Fruit fly (Drosophila melanogaster) whole organism, wandering third instar larva: ENCODE measurements around the gene CG6664.
A peak's percentile ranks its signal among the peaks of the same experiment; 100 is the strongest.

ENCODE experiments used
- Abd-B ChIP-seq: fragments of >200 bp; optimal IDR thresholded peaks from 2 replicates; lab custom pipeline; 2017; ENCODE audit warnings: missing biosample characterization, missing genetic modification characterization
- CG32264 ChIP-seq: fragments of 200-800 bp; sonication (Bioruptor generic); optimal IDR thresholded peaks from 2 replicates; lab custom pipeline; 2016; ENCODE audit warnings: missing biosample characterization, missing genetic modification characterization
- CG9705 ChIP-seq: fragments of 200-800 bp; sonication (Bioruptor generic); optimal IDR thresholded peaks from 2 replicates; lab custom pipeline; 2018; ENCODE audit warnings: missing biosample characterization, mild to moderate bottlenecking, missing genetic modification characterization
- CrebA ChIP-seq: fragments of 200-800 bp; sonication (Bioruptor generic); optimal IDR thresholded peaks from 2 replicates; lab custom pipeline; 2016; ENCODE audit warnings: missing biosample characterization, mild to moderate bottlenecking, missing genetic modification characterization, borderline replicate concordance
- Dfd ChIP-seq: fragments of >200 bp; optimal IDR thresholded peaks from 2 replicates; lab custom pipeline; 2017; ENCODE audit warnings: missing biosample characterization, missing genetic modification characterization
- Dif ChIP-seq: fragments of 200-275, 200-300 bp; sonication (Bioruptor generic); optimal IDR thresholded peaks from 2 replicates; lab custom pipeline; 2018; ENCODE audit warnings: missing biosample characterization, missing genetic modification characterization; ENCODE audit not compliant: partially characterized antibody
- GATAd ChIP-seq: sonication (Bioruptor generic); optimal IDR thresholded peaks from 2 replicates; lab custom pipeline; 2016; ENCODE audit warnings: missing biosample characterization, missing genetic modification characterization
- HLH106 ChIP-seq: fragments of 200-800 bp; optimal IDR thresholded peaks from 3 replicates; lab custom pipeline; 2019; ENCODE audit warnings: missing biosample characterization, mild to moderate bottlenecking, missing genetic modification characterization, moderate library complexity
- Hnf4 ChIP-seq: fragments of 200-800 bp; sonication (Bioruptor generic); optimal IDR thresholded peaks from 2 replicates; lab custom pipeline; 2016; ENCODE audit warnings: missing biosample characterization, mild to moderate bottlenecking, missing genetic modification characterization
- Hr78 ChIP-seq: fragments of >200 bp; optimal IDR thresholded peaks from 2 replicates; lab custom pipeline; 2017; ENCODE audit warnings: missing biosample characterization, missing genetic modification characterization
- Hr83 ChIP-seq: fragments of 200-300 bp; sonication (Bioruptor generic); optimal IDR thresholded peaks from 2 replicates; lab custom pipeline; 2016; ENCODE audit warnings: missing biosample characterization, mild to moderate bottlenecking, missing genetic modification characterization, moderate library complexity; ENCODE audit not compliant: poor library complexity, severe bottlenecking
- Jra ChIP-seq: sonication (Bioruptor generic); optimal IDR thresholded peaks from 2 replicates; lab custom pipeline; 2016; ENCODE audit warnings: missing biosample characterization, missing genetic modification characterization
- Mio ChIP-seq: sonication (Bioruptor generic); optimal IDR thresholded peaks from 2 replicates; lab custom pipeline; 2016; ENCODE audit warnings: missing biosample characterization, missing genetic modification characterization
- Myc ChIP-seq: fragments of >200 bp; optimal IDR thresholded peaks from 2 replicates; lab custom pipeline; 2017
- N ChIP-seq: fragments of >200 bp; optimal IDR thresholded peaks from 2 replicates; lab custom pipeline; 2018; ENCODE audit warnings: missing biosample characterization, missing external identifiers, missing genetic modification characterization
- OdsH ChIP-seq: fragments of 200-800 bp; sonication (Bioruptor generic); optimal IDR thresholded peaks from 2 replicates; lab custom pipeline; 2016; ENCODE audit warnings: missing biosample characterization, mild to moderate bottlenecking, missing genetic modification characterization
- Rel ChIP-seq, 2 experiments: fragments of 200-800 bp; sonication (Bioruptor generic) in 1 of 2; optimal IDR thresholded peaks; 2 replicates in 1 of 2; 3 replicates in 1 of 2; lab custom pipeline; 2016 to 2019; ENCODE audit warnings: mild to moderate bottlenecking in 2 of 2, missing biosample characterization in 2 of 2, missing genetic modification characterization in 2 of 2, moderate library complexity in 1 of 2
- Sp1 ChIP-seq: fragments of 200-800 bp; sonication (Bioruptor generic); optimal IDR thresholded peaks from 3 replicates; lab custom pipeline; 2019; ENCODE audit warnings: missing biosample characterization, mild to moderate bottlenecking, missing genetic modification characterization, moderate library complexity
- Vsx2 ChIP-seq: fragments of 200-300, 225-300 bp; sonication (Bioruptor generic); optimal IDR thresholded peaks from 2 replicates; lab custom pipeline; 2018; ENCODE audit warnings: missing biosample characterization, missing genetic modification characterization; ENCODE audit not compliant: partially characterized antibody
- br ChIP-seq: fragments of 200-800 bp; sonication (Bioruptor generic); optimal IDR thresholded peaks from 2 replicates; lab custom pipeline; 2016; ENCODE audit warnings: missing biosample characterization, missing genetic modification characterization
- brk ChIP-seq: fragments of 200-800 bp; sonication (Bioruptor generic); optimal IDR thresholded peaks from 2 replicates; lab custom pipeline; 2016; ENCODE audit warnings: missing biosample characterization, mild to moderate bottlenecking, missing genetic modification characterization
- dl ChIP-seq, 2 experiments: fragments of 175-275, 200-275 bp in 1 of 2; fragments of 200-275 bp in 1 of 2; sonication (Bioruptor generic); optimal IDR thresholded peaks; lab custom pipeline; 2018; ENCODE audit warnings: mild to moderate bottlenecking in 2 of 2, missing biosample characterization in 2 of 2, missing genetic modification characterization in 2 of 2, moderate library complexity in 2 of 2; ENCODE audit not compliant: partially characterized antibody in 2 of 2, insufficient read depth in 1 of 2
- dmrt93B ChIP-seq: fragments of 200-800 bp; sonication (Bioruptor generic); optimal IDR thresholded peaks from 2 replicates; lab custom pipeline; 2018; ENCODE audit warnings: missing biosample characterization, mild to moderate bottlenecking, missing genetic modification characterization
- dsf ChIP-seq: sonication (Bioruptor generic); optimal IDR thresholded peaks from 2 replicates; lab custom pipeline; 2016; ENCODE audit warnings: missing biosample characterization, missing genetic modification characterization, borderline replicate concordance
- ey ChIP-seq: fragments of 200-800 bp; sonication (Bioruptor generic); optimal IDR thresholded peaks from 2 replicates; lab custom pipeline; 2016; ENCODE audit warnings: missing biosample characterization, missing genetic modification characterization
- foxo ChIP-seq, 2 experiments: fragments of 200-800 bp; sonication (Bioruptor generic); optimal IDR thresholded peaks; 2 replicates in 1 of 2; 3 replicates in 1 of 2; lab custom pipeline; 2016 to 2017; ENCODE audit warnings: missing biosample characterization in 2 of 2, missing genetic modification characterization in 2 of 2
- fru ChIP-seq: fragments of 200-800 bp; sonication (Bioruptor generic); optimal IDR thresholded peaks from 3 replicates; lab custom pipeline; 2016; ENCODE audit warnings: missing biosample characterization, mild to moderate bottlenecking, missing genetic modification characterization
- h ChIP-seq: fragments of 200-800 bp; sonication (Bioruptor generic); optimal IDR thresholded peaks from 3 replicates; lab custom pipeline; 2016; ENCODE audit warnings: missing biosample characterization, mild to moderate bottlenecking, missing genetic modification characterization
- jim ChIP-seq: fragments of 175-275, 200-325 bp; sonication (Bioruptor generic); optimal IDR thresholded peaks from 2 replicates; lab custom pipeline; 2016; ENCODE audit warnings: missing biosample characterization, mild to moderate bottlenecking, missing genetic modification characterization
- lola ChIP-seq: fragments of >200 bp; optimal IDR thresholded peaks from 2 replicates; lab custom pipeline; 2017; ENCODE audit warnings: missing biosample characterization, missing genetic modification characterization
- pan ChIP-seq: fragments of >200 bp; optimal IDR thresholded peaks from 2 replicates; lab custom pipeline; 2017
- psq ChIP-seq: fragments of 200-800 bp; sonication (Bioruptor generic); optimal IDR thresholded peaks from 3 replicates; lab custom pipeline; 2017; ENCODE audit warnings: missing biosample characterization, mild to moderate bottlenecking, missing genetic modification characterization, moderate library complexity
- rgr ChIP-seq: fragments of 200-800 bp; sonication (Bioruptor generic); optimal IDR thresholded peaks from 3 replicates; lab custom pipeline; 2016; ENCODE audit warnings: missing biosample characterization, mild to moderate bottlenecking, missing genetic modification characterization
- sage ChIP-seq: fragments of 200-800 bp; sonication (Bioruptor generic); optimal IDR thresholded peaks from 2 replicates; lab custom pipeline; 2016; ENCODE audit warnings: missing biosample characterization, mild to moderate bottlenecking, missing genetic modification characterization
- sv ChIP-seq: fragments of 200-800 bp; sonication (Bioruptor generic); optimal IDR thresholded peaks from 3 replicates; lab custom pipeline; 2016; ENCODE audit warnings: missing biosample characterization, missing genetic modification characterization
- tai ChIP-seq: sonication (Bioruptor generic); optimal IDR thresholded peaks from 2 replicates; lab custom pipeline; 2016; ENCODE audit warnings: missing biosample characterization, missing genetic modification characterization
- usp ChIP-seq: fragments of >200 bp; optimal IDR thresholded peaks from 2 replicates; lab custom pipeline; 2017; ENCODE audit warnings: missing biosample characterization, missing genetic modification characterization
- woc ChIP-seq: sonication (Bioruptor generic); optimal IDR thresholded peaks from 2 replicates; lab custom pipeline; 2016; ENCODE audit warnings: missing biosample characterization, mild to moderate bottlenecking, missing genetic modification characterization

The CG6664 gene

DNA sequence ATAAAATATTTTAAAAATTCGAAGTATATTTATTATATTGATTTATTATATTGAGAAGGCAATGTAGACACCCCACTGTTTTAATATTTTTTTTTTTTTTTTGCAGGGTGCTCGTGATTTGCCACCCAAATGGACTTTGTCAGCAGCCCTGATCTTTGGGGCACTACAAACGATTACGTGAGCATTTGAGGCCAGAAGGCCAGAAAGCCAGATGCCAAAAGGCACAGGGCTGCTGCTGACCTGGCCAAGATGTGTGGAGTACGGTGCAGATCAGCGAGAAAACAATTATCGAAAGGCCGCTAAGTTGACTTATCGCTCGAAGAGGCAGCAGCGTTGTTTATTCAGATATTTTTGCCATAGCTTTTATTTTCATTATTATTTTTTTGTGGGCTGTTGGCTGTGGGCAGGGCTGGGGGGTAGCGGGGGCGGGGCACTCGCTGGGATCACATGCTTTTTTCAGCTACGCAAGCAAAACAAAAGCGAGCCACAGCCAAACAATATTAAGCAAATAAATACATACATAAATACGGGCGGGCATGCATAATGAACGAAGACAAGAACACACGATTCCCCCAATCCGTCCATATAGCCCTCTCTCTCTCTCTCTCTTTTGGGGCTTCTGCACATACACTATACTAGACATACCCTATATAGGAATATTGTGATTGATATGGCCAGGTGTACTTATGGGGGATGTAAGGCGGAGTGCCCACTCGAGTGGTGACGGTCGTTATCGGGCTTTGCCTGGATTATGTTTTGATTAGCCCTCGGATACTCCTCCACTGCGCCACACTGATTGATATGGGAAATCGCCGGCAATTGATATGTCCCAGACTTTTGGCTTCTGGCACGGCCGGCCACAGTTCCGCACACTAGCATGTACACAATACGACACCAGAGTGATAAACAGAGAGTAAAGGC is 12.5 kb downstream of the CG6664 start:
- no peak for TF ChIP-seq fru (GFP tag; lab: Kevin White, UChicago)
- no peak for TF ChIP-seq lola
- TF ChIP-seq HLH106 = peak; percentile 20
- TF ChIP-seq psq (GFP tag; lab: Kevin White, UChicago) = no peak
- no peak for TF ChIP-seq N (GFP tag; lab: Kevin White, UChicago)
- no peak for TF ChIP-seq pan (lab: Kevin White, UChicago)
- TF ChIP-seq br (GFP tag; lab: Kevin White, UChicago) = no peak
- TF ChIP-seq Abd-B (GFP tag; lab: Kevin White, UChicago) = no peak
- TF ChIP-seq sage (GFP tag; lab: Kevin White, UChicago) = no peak
- no peak for TF ChIP-seq Hr78 (GFP tag; lab: Kevin White, UChicago)
- TF ChIP-seq tai (GFP tag; lab: Kevin White, UChicago) = no peak
- no peak for TF ChIP-seq CrebA (GFP tag; lab: Kevin White, UChicago)
- TF ChIP-seq Rel (GFP tag; optimal IDR thresholded peaks at IDR 0.05; lab: Kevin White, UChicago) = no peak
- TF ChIP-seq Rel (tag; optimal IDR thresholded peaks at IDR 0.05; lab: Kevin White, UChicago) = peak; percentile 77
- TF ChIP-seq jim (GFP tag; lab: Kevin White, UChicago) = no peak
- no peak for TF ChIP-seq Jra (GFP tag; lab: Kevin White, UChicago)
- TF ChIP-seq Hnf4 (GFP tag; lab: Kevin White, UChicago) = peak; percentile 22
- TF ChIP-seq Sp1 (GFP tag; lab: Kevin White, UChicago) = peak; percentile 21
- TF ChIP-seq brk (GFP tag; lab: Kevin White, UChicago) = no peak
- peak; percentile 51 for TF ChIP-seq rgr
- TF ChIP-seq GATAd (GFP tag; lab: Kevin White, UChicago) = no peak
- TF ChIP-seq ey (GFP tag; lab: Kevin White, UChicago) = no peak
- TF ChIP-seq Mio (GFP tag; lab: Kevin White, UChicago) = no peak
- TF ChIP-seq CG32264 = no peak
- TF ChIP-seq Vsx2 (GFP tag; lab: Kevin White, UChicago) = peak; percentile 12
- no peak for TF ChIP-seq Dif (GFP tag; lab: Kevin White, UChicago)
- no peak for TF ChIP-seq Myc
- no peak for TF ChIP-seq dmrt93B (GFP tag; lab: Kevin White, UChicago)
- TF ChIP-seq OdsH = peak; percentile 41
- TF ChIP-seq Hr83 (GFP tag; lab: Kevin White, UChicago) = peak; percentile 8
- TF ChIP-seq CG9705 = no peak
- TF ChIP-seq dl (GFP tag; optimal IDR thresholded peaks at IDR 0.05; lab: Kevin White, UChicago; ENCODE audit: insufficient read depth in 1 of 2, partially characterized antibody in 2 of 2) = no peak
- TF ChIP-seq foxo (GFP tag; optimal IDR thresholded peaks at IDR 0.05; lab: Kevin White, UChicago) = peak in 1 of 2 experiments; percentile 27
- peak; percentile 37 for TF ChIP-seq h (GFP tag; lab: Kevin White, UChicago)
- TF ChIP-seq Dfd (GFP tag; lab: Kevin White, UChicago) = no peak
- TF ChIP-seq usp (GFP tag; lab: Kevin White, UChicago) = no peak
- no peak for TF ChIP-seq dsf (GFP tag; lab: Kevin White, UChicago)
- TF ChIP-seq woc (GFP tag; lab: Kevin White, UChicago) = no peak
- TF ChIP-seq sv (GFP tag; lab: Kevin White, UChicago) = no peak
- TF ChIP-seq, all 38 proteins: peak for 10
